Worm (Caenorhabditis elegans) whole organism, L4/young adult: ENCODE data around the gene F54B11.5.

Experiments
- W03F9.2 ChIP-seq: fragments of 150-350 bp; optimal IDR thresholded peaks from 2 replicates; lab custom pipeline; 2014; ENCODE audit warnings: missing biosample characterization, missing genetic modification characterization
- dao-5 ChIP-seq: sonication (generic microtip); optimal IDR thresholded peaks from 2 replicates; lab custom pipeline; 2016; ENCODE audit warnings: missing genotype, missing genetic modification characterization, moderate library complexity, missing compliant biosample characterization
- him-1 ChIP-seq: sonication (generic microtip); optimal IDR thresholded peaks from 2 replicates; lab custom pipeline; 2016; ENCODE audit warnings: missing genotype, missing genetic modification reagents, missing genetic modification characterization, missing compliant biosample characterization

DNA sequence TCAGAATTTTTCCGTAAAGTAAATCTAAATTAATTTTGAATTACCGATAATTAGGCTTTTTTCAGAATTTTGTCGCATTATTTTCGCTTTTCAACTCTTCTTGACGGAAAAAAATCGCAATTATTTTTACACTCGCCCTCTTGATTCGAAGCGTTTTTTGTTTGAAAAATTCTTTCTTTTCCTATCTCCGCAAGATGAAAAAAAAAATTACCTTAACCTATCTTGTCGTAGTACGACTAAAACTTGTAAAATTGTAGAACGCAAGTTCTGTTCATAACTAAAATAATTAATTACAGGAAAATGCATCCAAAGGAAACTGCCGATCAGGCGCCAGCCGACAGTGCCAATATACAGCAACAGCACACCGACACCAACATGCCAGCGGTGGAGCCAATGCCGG, 4.3 kb upstream of the F54B11.5 start, which contains the start of gene F54B11.7:
- TF ChIP-seq him-1 (tag; lab: Kevin White, UChicago): no peak
- TF ChIP-seq W03F9.2 (tag; lab: Kevin White, UChicago): no peak
- TF ChIP-seq dao-5: no peak
